Worm (Caenorhabditis elegans): ENCODE measurements around the gene kvs-4.

DNA sequence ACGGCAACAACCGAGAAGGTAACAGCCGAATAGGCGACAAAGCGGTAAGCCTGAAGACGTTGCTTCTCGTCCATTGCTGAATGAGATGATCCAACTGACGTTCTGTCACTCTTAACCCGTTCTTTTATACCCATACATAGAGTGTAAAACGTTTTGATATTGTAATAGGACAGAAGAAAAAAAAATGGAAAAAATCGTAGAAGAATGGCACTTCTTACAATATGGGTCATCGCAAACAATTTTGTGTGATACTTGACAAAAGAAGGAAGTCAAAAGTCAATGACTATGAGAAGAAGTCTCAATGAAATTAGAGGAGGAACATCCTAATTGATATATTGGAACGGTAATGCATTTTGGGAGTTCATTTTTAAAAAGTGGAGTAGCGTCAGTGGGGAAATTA lies 29.2 kb upstream of the kvs-4 start, which contains the start of gene col-92:
- no peak for TF ChIP-seq ces-1 (GFP tag; optimal IDR thresholded peaks at IDR 0.05)
- TF ChIP-seq lin-39 (tag; optimal IDR thresholded peaks at IDR 0.05) = no peak
- no peak for TF ChIP-seq nhr-42 (GFP tag; IDR thresholded peaks at IDR 0.05)
